Fruit fly (Drosophila melanogaster): ENCODE data around the gene CG33322.
A peak's percentile ranks its signal among the peaks of the same experiment; 100 is the strongest.

The CG33322 gene

DNA sequence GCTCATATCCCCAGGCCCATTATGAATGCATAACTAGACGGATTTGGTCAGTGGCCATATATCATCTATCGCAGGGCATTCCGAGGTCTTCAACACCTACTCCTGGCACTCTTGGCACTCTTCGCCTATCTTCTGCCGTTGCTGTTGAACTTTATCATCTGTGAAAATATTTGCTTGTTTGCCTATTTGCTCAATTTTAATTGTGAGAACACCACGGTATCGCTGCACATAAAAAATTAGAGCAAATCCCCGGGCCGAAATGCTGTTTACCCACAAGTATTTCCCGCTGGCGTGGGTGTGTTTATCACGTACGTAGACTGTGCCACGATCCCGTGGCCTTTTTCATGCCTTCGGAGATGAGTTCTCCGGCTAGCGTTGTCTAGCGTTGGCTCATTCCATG lies 35.3 kb downstream of the CG33322 start (continued):
- TF ChIP-seq Stat92E (GFP tag; optimal IDR thresholded peaks at IDR 0.05): no peak
- 0 out of 3 replicates have a peak, but pooled peaks have one; percentile 36 for TF ChIP-seq dysf (GFP tag; IDR thresholded peaks at IDR 0.05)
- no peak for TF ChIP-seq wdn (GFP tag; IDR thresholded peaks at IDR 0.05)
- peak; percentile 62 for TF ChIP-seq gsb-n (tag; optimal IDR thresholded peaks at IDR 0.05)
- no peak for TF ChIP-seq kah (GFP tag; optimal IDR thresholded peaks at IDR 0.05)
- no peak for TF ChIP-seq Drgx (GFP tag; IDR thresholded peaks at IDR 0.05)
- TF ChIP-seq stwl (tag; optimal IDR thresholded peaks at IDR 0.05): no peak
- no peak for TF ChIP-seq crc (GFP tag; optimal IDR thresholded peaks at IDR 0.05)
- TF ChIP-seq CG12236 (GFP tag; optimal IDR thresholded peaks at IDR 0.05): peak; percentile 51
- peak; percentile 87 for TF ChIP-seq CG18599 (GFP tag; optimal IDR thresholded peaks at IDR 0.05)
- no peak for TF ChIP-seq Hr78 (GFP tag; optimal IDR thresholded peaks at IDR 0.05)
- no peak for TF ChIP-seq CG34376 (GFP tag; optimal IDR thresholded peaks at IDR 0.05)
- no peak for TF ChIP-seq Elba2 (GFP tag; optimal IDR thresholded peaks at IDR 0.05)
- no peak for TF ChIP-seq Bgb (GFP tag; IDR thresholded peaks at IDR 0.05; ENCODE audit: partially characterized antibody)
- peak; percentile 62 for TF ChIP-seq Awh (GFP tag; IDR thresholded peaks at IDR 0.05)
- peak; percentile 42 for TF ChIP-seq CG16863 (GFP tag; optimal IDR thresholded peaks at IDR 0.05)
- no peak for TF ChIP-seq CG7357 (GFP tag; IDR thresholded peaks at IDR 0.05)
- peak in 1 of 2 experiments; percentile 13 for TF ChIP-seq crp (GFP tag; optimal IDR thresholded peaks at IDR 0.05)
- TF ChIP-seq tna (GFP tag; IDR thresholded peaks at IDR 0.05; ENCODE audit: partially characterized antibody): no peak
- TF ChIP-seq CG10462 (GFP tag; optimal IDR thresholded peaks at IDR 0.05): no peak
- TF ChIP-seq ttk (GFP tag; IDR thresholded peaks at IDR 0.05): 0 out of 2 replicates have a peak, but pooled peaks have one; percentile 17
- TF ChIP-seq CG12104 (GFP tag; optimal IDR thresholded peaks at IDR 0.05): peak; percentile 73
- peak; percentile 49 for TF ChIP-seq grn (GFP tag; optimal IDR thresholded peaks at IDR 0.05)
- TF ChIP-seq CG10147 (GFP tag; optimal IDR thresholded peaks at IDR 0.05): peak; percentile 56
- TF ChIP-seq lov (optimal IDR thresholded peaks at IDR 0.05): no peak
- no peak for TF ChIP-seq lov (GFP tag; IDR thresholded peaks at IDR 0.05)
- TF ChIP-seq Oaz (GFP tag; IDR thresholded peaks at IDR 0.05): no peak
- no peak for TF ChIP-seq CG34224 (GFP tag; IDR thresholded peaks at IDR 0.05; ENCODE audit: partially characterized antibody)
- TF ChIP-seq Rx (GFP tag; IDR thresholded peaks at IDR 0.05): 0 out of 2 replicates have a peak, but pooled peaks have one; percentile 20
- TF ChIP-seq slp2 (GFP tag; optimal IDR thresholded peaks at IDR 0.05): peak; percentile 15
- TF ChIP-seq CG9932 (GFP tag; IDR thresholded peaks at IDR 0.05): no peak
- TF ChIP-seq croc (GFP tag; conservative IDR thresholded peaks at IDR 0.05): no peak
- TF ChIP-seq NC2α (GFP tag; optimal IDR thresholded peaks at IDR 0.05): peak; percentile 43
- no peak for TF ChIP-seq CG9797 (GFP tag; optimal IDR thresholded peaks at IDR 0.05)
- TF ChIP-seq Blimp-1 (GFP tag; optimal IDR thresholded peaks at IDR 0.05): peak; percentile 50
- no peak for TF ChIP-seq CG8944 (GFP tag; optimal IDR thresholded peaks at IDR 0.05)
- peak; percentile 32 for TF ChIP-seq ems (GFP tag; optimal IDR thresholded peaks at IDR 0.05)
- peak; percentile 86 for TF ChIP-seq CG12769 (tag; optimal IDR thresholded peaks at IDR 0.05)
- TF ChIP-seq HmgZ (tag; optimal IDR thresholded peaks at IDR 0.05): peak; percentile 37
- peak; percentile 61 for TF ChIP-seq CG4707 (GFP tag; optimal IDR thresholded peaks at IDR 0.05)
- TF ChIP-seq Atf6 (GFP tag; IDR thresholded peaks at IDR 0.05): peak; percentile 53
- peak; percentile 77 for TF ChIP-seq CG18619 (GFP tag; optimal IDR thresholded peaks at IDR 0.05)
- TF ChIP-seq ken (GFP tag; IDR thresholded peaks at IDR 0.05): peak; percentile 69; the same call in 2 of the 3 replicates
- peak; percentile 38; the same call in 1 of the 3 replicates for TF ChIP-seq Optix (GFP tag; IDR thresholded peaks at IDR 0.05)
- peak; percentile 57 for TF ChIP-seq CG2712 (tag; optimal IDR thresholded peaks at IDR 0.05)
- TF ChIP-seq maf-S (GFP tag; optimal IDR thresholded peaks at IDR 0.05): peak; percentile 50
- TF ChIP-seq nerfin-1 (tag; optimal IDR thresholded peaks at IDR 0.05): peak; percentile 51
- TF ChIP-seq Dfd (GFP tag; optimal IDR thresholded peaks at IDR 0.05): no peak
- peak; percentile 79 for TF ChIP-seq CG17568 (GFP tag; optimal IDR thresholded peaks at IDR 0.05)
- no peak for TF ChIP-seq Hmx (GFP tag; optimal IDR thresholded peaks at IDR 0.05)
- peak; percentile 53; the same call in 1 of the 2 replicates for TF ChIP-seq sob (GFP tag; IDR thresholded peaks at IDR 0.05)

All from whole organism, embryonic.